Worm (Caenorhabditis elegans) whole organism, L1 larva: Measurements from ENCODE around the gene C24B5.4.

Experiments
- C04F5.9 ChIP-seq: sonication (generic microtip); optimal IDR thresholded peaks from 2 replicates; lab custom pipeline; 2016; ENCODE audit warnings: missing genetic modification characterization, missing compliant biosample characterization
- F16B12.6 ChIP-seq: fragments of 150-350 bp; optimal IDR thresholded peaks from 2 replicates; lab custom pipeline; 2014; ENCODE audit warnings: missing biosample characterization, missing genetic modification characterization
- ama-1 ChIP-seq: fragments of 150-350 bp; optimal IDR thresholded peaks from 2 replicates; lab custom pipeline; 2014
- blmp-1 ChIP-seq: fragments of 150-350 bp; optimal IDR thresholded peaks from 2 replicates; lab custom pipeline; 2014; ENCODE audit warnings: missing biosample characterization, missing genetic modification characterization
- ceh-63 ChIP-seq: fragments of 200-800 bp; sonication (Bioruptor generic); optimal IDR thresholded peaks from 2 replicates; lab custom pipeline; 2018; ENCODE audit warnings: mild to moderate bottlenecking, missing genetic modification characterization, missing compliant biosample characterization
- ceh-8 ChIP-seq: fragments of 200-800 bp; sonication (Bioruptor generic); optimal IDR thresholded peaks from 2 replicates; lab custom pipeline; 2018; ENCODE audit warnings: mild to moderate bottlenecking, missing genetic modification characterization, moderate library complexity, missing compliant biosample characterization
- ceh-90 ChIP-seq: sonication (generic microtip); optimal IDR thresholded peaks from 2 replicates; lab custom pipeline; 2016; ENCODE audit warnings: missing genetic modification characterization, missing compliant biosample characterization
- dpl-1 ChIP-seq, 3 experiments: fragments of 150-350 bp in 2 of 3; sonication (generic microtip) in 1 of 3; optimal IDR thresholded peaks; 2 replicates each; lab custom pipeline; 2014 to 2017; ENCODE audit warnings: missing biosample characterization in 3 of 3, missing genetic modification characterization in 3 of 3, missing genetic modification reagents in 3 of 3
- egl-13 ChIP-seq: sonication (generic microtip); optimal IDR thresholded peaks from 2 replicates; lab custom pipeline; 2016; ENCODE audit warnings: missing genotype, missing genetic modification reagents, missing genetic modification characterization, missing compliant biosample characterization
- egl-27 ChIP-seq, 2 experiments: fragments of 150-350 bp in 1 of 2; sonication (generic microtip); optimal IDR thresholded peaks; 3 replicates each; lab custom pipeline; 2017 to 2018; ENCODE audit warnings: missing biosample characterization in 2 of 2, missing genetic modification characterization in 2 of 2, missing genetic modification reagents in 2 of 2
- elt-3 ChIP-seq, 6 experiments: fragments of 150-350 bp in 1 of 6; sonication (generic microtip); optimal IDR thresholded peaks; 2 replicates each; lab custom pipeline; 2017 to 2018; ENCODE audit warnings: missing biosample characterization in 6 of 6, missing genetic modification characterization in 6 of 6, inconsistent platforms in 1 of 6
- ets-5 ChIP-seq: fragments of 200-800 bp; sonication (Bioruptor generic); IDR thresholded peaks from 2 replicates; pipeline ENCODE4 v1.3.6; 2022; ENCODE audit warnings: missing genetic modification characterization, missing compliant biosample characterization
- fkh-10 ChIP-seq: sonication (generic microtip); optimal IDR thresholded peaks from 2 replicates; lab custom pipeline; 2017; ENCODE audit warnings: missing biosample characterization, missing genetic modification reagents, missing genetic modification characterization
- grh-1 ChIP-seq: fragments of 200-800 bp; sonication (Bioruptor generic); IDR thresholded peaks from 2 replicates; pipeline ENCODE4 v1.3.6; 2022; ENCODE audit warnings: missing genetic modification reagents, missing genetic modification characterization, missing compliant biosample characterization
- hlh-17 ChIP-seq: fragments of 200-800 bp; sonication (Bioruptor generic); optimal IDR thresholded peaks from 2 replicates; lab custom pipeline; 2018; ENCODE audit warnings: missing genetic modification characterization, mild to moderate bottlenecking, missing compliant biosample characterization, moderate library complexity, borderline replicate concordance
- hpl-2 ChIP-seq: fragments of 150-350 bp; optimal IDR thresholded peaks from 2 replicates; lab custom pipeline; 2014; ENCODE audit warnings: missing biosample characterization, missing genetic modification reagents, missing genetic modification characterization
- lin-35 ChIP-seq, 2 experiments: fragments of 150-350 bp; optimal IDR thresholded peaks; 2 replicates each; lab custom pipeline; 2014; ENCODE audit warnings: missing biosample characterization in 2 of 2, missing genetic modification characterization in 2 of 2, missing genetic modification reagents in 2 of 2
- lin-39 ChIP-seq: fragments of 150-350 bp; optimal IDR thresholded peaks from 2 replicates; lab custom pipeline; 2014; ENCODE audit warnings: missing biosample characterization, missing genetic modification reagents, missing genetic modification characterization
- lir-3 ChIP-seq: sonication (generic microtip); optimal IDR thresholded peaks from 2 replicates; lab custom pipeline; 2016; ENCODE audit warnings: mild to moderate bottlenecking, missing genetic modification characterization, moderate library complexity, missing compliant biosample characterization; ENCODE audit not compliant: poor library complexity
- lsy-2 ChIP-seq, 2 experiments: fragments of 150-350 bp; optimal IDR thresholded peaks; 2 replicates each; lab custom pipeline; 2014; ENCODE audit warnings: missing biosample characterization in 2 of 2, missing genetic modification characterization in 2 of 2
- mab-9 ChIP-seq: fragments of 200-800 bp; sonication (Bioruptor generic); IDR thresholded peaks from 2 replicates; pipeline ENCODE4 v1.3.6; 2022; ENCODE audit warnings: missing genetic modification reagents, missing genetic modification characterization, missing compliant biosample characterization
- mep-1 ChIP-seq: fragments of 150-350 bp; optimal IDR thresholded peaks from 2 replicates; lab custom pipeline; 2014; ENCODE audit warnings: missing biosample characterization, missing genetic modification characterization
- nhr-11 ChIP-seq: fragments of 150-350 bp; optimal IDR thresholded peaks from 2 replicates; lab custom pipeline; 2014; ENCODE audit warnings: missing biosample characterization, missing genetic modification characterization
- nhr-19 ChIP-seq: fragments of 200-800 bp; sonication (Bioruptor generic); conservative IDR thresholded peaks from 2 replicates; pipeline ENCODE4 v1.3.6; 2022; ENCODE audit warnings: missing genetic modification characterization, missing compliant biosample characterization
- nhr-237 ChIP-seq: fragments of 150-350 bp; optimal IDR thresholded peaks from 2 replicates; lab custom pipeline; 2014; ENCODE audit warnings: missing biosample characterization, missing genetic modification characterization
- nhr-28 ChIP-seq: fragments of 150-350 bp; optimal IDR thresholded peaks from 2 replicates; lab custom pipeline; 2014; ENCODE audit warnings: missing biosample characterization, missing genetic modification characterization
- nhr-47 ChIP-seq: sonication (generic microtip); optimal IDR thresholded peaks from 2 replicates; lab custom pipeline; 2016; ENCODE audit warnings: mild to moderate bottlenecking, missing genetic modification characterization, moderate library complexity, missing compliant biosample characterization
- nhr-71 ChIP-seq: sonication (generic microtip); optimal IDR thresholded peaks from 2 replicates; lab custom pipeline; 2016; ENCODE audit warnings: mild to moderate bottlenecking, missing genetic modification characterization, moderate library complexity, missing compliant biosample characterization
- nhr-77 ChIP-seq: fragments of 150-350 bp; optimal IDR thresholded peaks from 2 replicates; lab custom pipeline; 2014; ENCODE audit warnings: missing biosample characterization, missing genetic modification characterization
- nhr-85 ChIP-seq: sonication (generic microtip); peaks from one replicate; lab custom pipeline; 2016; ENCODE audit warnings: missing genetic modification characterization, inconsistent platforms, missing compliant biosample characterization
- nhr-90 ChIP-seq: sonication (generic microtip); optimal IDR thresholded peaks from 2 replicates; lab custom pipeline; 2016; ENCODE audit warnings: mild to moderate bottlenecking, missing genetic modification characterization, missing compliant biosample characterization; ENCODE audit not compliant: poor library complexity
- pag-3 ChIP-seq: sonication (generic microtip); optimal IDR thresholded peaks from 2 replicates; lab custom pipeline; 2017; ENCODE audit warnings: missing genetic modification characterization, mild to moderate bottlenecking, missing compliant biosample characterization, antibody characterized with exemption, borderline replicate concordance; ENCODE audit not compliant: insufficient read depth
- pax-3 ChIP-seq: fragments of 200-800 bp; sonication (Bioruptor generic); optimal IDR thresholded peaks from 2 replicates; lab custom pipeline; 2018; ENCODE audit warnings: mild to moderate bottlenecking, missing genetic modification characterization, moderate library complexity, missing compliant biosample characterization
- skn-1 ChIP-seq: fragments of 150-350 bp; optimal IDR thresholded peaks from 2 replicates; lab custom pipeline; 2014; ENCODE audit warnings: missing biosample characterization, missing genetic modification characterization
- sox-4 ChIP-seq: sonication (generic microtip); optimal IDR thresholded peaks from 2 replicates; lab custom pipeline; 2016; ENCODE audit warnings: missing genetic modification characterization, missing compliant biosample characterization
- sptf-1 ChIP-seq: fragments of 150-350 bp; optimal IDR thresholded peaks from 2 replicates; lab custom pipeline; 2014; ENCODE audit warnings: missing biosample characterization, missing genetic modification characterization
- tbx-2 ChIP-seq: sonication (generic microtip); optimal IDR thresholded peaks from 2 replicates; lab custom pipeline; 2016; ENCODE audit warnings: missing genetic modification characterization, missing compliant biosample characterization
- tlp-1 ChIP-seq: fragments of 150-350 bp; optimal IDR thresholded peaks from 2 replicates; lab custom pipeline; 2014; ENCODE audit warnings: missing biosample characterization, missing genetic modification characterization
- unc-130 ChIP-seq: fragments of 150-350 bp; optimal IDR thresholded peaks from 2 replicates; lab custom pipeline; 2017; ENCODE audit warnings: missing biosample characterization, missing genetic modification characterization, inconsistent platforms
- unc-30 ChIP-seq: sonication (generic microtip); optimal IDR thresholded peaks from 2 replicates; lab custom pipeline; 2017; ENCODE audit warnings: missing biosample characterization, missing genetic modification characterization
- unc-62 ChIP-seq: fragments of 150-350 bp; optimal IDR thresholded peaks from 2 replicates; lab custom pipeline; 2014; ENCODE audit warnings: missing biosample characterization, missing genetic modification reagents, missing genetic modification characterization
- unc-98 ChIP-seq: fragments of 200-800 bp; sonication (Bioruptor generic); IDR thresholded peaks from 2 replicates; pipeline ENCODE4 v1.3.6; 2022; ENCODE audit warnings: missing genetic modification characterization, missing compliant biosample characterization
- zip-4 ChIP-seq: fragments of 200-800 bp; sonication (Bioruptor generic); optimal IDR thresholded peaks from 2 replicates; lab custom pipeline; 2018; ENCODE audit warnings: mild to moderate bottlenecking, missing genetic modification characterization, moderate library complexity, missing compliant biosample characterization

Gene C24B5.4

DNA sequence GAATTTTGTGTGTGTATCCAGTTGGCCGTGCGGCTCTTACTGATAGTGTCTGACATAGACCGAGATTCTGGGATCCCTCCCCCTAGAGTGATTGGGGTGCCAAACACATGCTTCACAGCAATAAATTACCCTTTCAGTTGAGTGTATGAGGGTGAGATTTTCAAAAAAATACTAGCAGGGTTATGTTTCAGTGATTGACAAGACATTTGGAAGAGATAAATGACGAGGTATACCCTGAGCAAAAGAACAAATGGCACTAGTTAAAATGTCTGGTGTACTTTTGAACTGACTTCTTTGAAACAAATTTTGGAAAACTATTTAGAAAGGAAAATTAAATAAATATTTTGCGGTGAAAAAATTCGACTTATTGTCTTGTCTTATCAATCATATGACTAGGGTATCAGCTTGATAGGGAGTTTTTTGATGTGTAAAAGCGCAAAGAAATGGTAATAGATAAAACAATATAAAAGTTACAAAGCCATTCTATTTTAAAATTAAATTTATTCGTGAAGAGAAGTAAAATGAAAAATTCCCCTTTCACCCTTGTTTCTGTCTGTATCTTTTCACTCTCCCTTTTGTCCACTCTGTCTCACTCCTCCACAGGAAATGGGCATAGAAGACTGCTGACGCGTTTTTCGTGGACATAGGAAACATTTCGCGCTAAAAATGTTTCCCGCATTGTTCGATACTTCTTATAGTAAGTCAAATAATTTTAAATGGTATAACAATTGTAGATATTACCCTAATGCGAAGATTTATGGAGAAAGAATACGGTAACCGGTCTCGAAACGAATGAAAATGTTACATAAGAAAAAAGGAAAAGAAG, 46.3 kb upstream of the C24B5.4 start, which contains the start of gene glo-4 (continued):
- TF ChIP-seq unc-130 (tag; lab: Kevin White, UChicago) (no peak), nhr-77 (tag; lab: Kevin White, UChicago) (peak; percentile 75), C04F5.9 (peak; percentile 26), grh-1 (GFP tag; lab: Robert Waterston, UW) (peak; percentile 57; the same call in 1 of the 2 replicates), zip-4 (GFP tag; lab: Kevin White, UChicago) (peak; percentile 25), ets-5 (GFP tag; lab: Robert Waterston, UW) (no peak), ceh-90 (tag; lab: Kevin White, UChicago) (peak; percentile 4), nhr-19 (GFP tag; lab: Robert Waterston, UW) (peak; percentile 77), lin-39 (tag; lab: Kevin White, UChicago) (peak; percentile 34), blmp-1 (tag; lab: Kevin White, UChicago) (peak; percentile 88), nhr-237 (tag; lab: Kevin White, UChicago) (no peak), hpl-2 (GFP tag; lab: Kevin White, UChicago) (no peak), skn-1 (tag; lab: Kevin White, UChicago) (peak; percentile 52), ceh-8 (GFP tag; lab: Kevin White, UChicago) (peak; percentile 66), ceh-63 (GFP tag; lab: Kevin White, UChicago) (no peak), lsy-2 (tag; optimal IDR thresholded peaks at IDR 0.05; lab: Kevin White, UChicago) (peak; percentile 81 to 89), tlp-1 (tag; lab: Kevin White, UChicago) (no peak), pax-3 (no peak), lin-35 (GFP tag; optimal IDR thresholded peaks at IDR 0.05; lab: Kevin White, UChicago) (peak; percentile 85 to 89), mep-1 (tag; lab: Kevin White, UChicago) (peak; percentile 96), fkh-10 (GFP tag; lab: Kevin White, UChicago) (peak; percentile 91), sox-4 (no peak), egl-27 (tag; optimal IDR thresholded peaks at IDR 0.05; lab: Kevin White, UChicago) (no peak), nhr-90 (tag; lab: Kevin White, UChicago) (peak; percentile 68), egl-13 (tag; lab: Kevin White, UChicago) (peak; percentile 52), mab-9 (GFP tag; lab: Robert Waterston, UW) (peak; percentile 58; the same call in 1 of the 2 replicates), nhr-28 (tag; lab: Kevin White, UChicago) (no peak), sptf-1 (tag; lab: Kevin White, UChicago) (no peak), ama-1 (peak; percentile 46), hlh-17 (GFP tag; lab: Kevin White, UChicago) (no peak), unc-62 (GFP tag; lab: Kevin White, UChicago) (no peak), lir-3 (peak; percentile 28), nhr-71 (tag; lab: Kevin White, UChicago) (peak; percentile 92), nhr-11 (tag; lab: Kevin White, UChicago) (no peak), nhr-85 (tag; lab: Kevin White, UChicago) (peak; percentile 91), unc-98 (GFP tag; lab: Robert Waterston, UW) (no peak), F16B12.6 (tag; lab: Kevin White, UChicago) (peak; percentile 48), unc-30 (no peak), elt-3 (tag; optimal IDR thresholded peaks at IDR 0.05; lab: Kevin White, UChicago) (peak in 2 of 6 experiments; percentile 40 to 70), pag-3 (tag; lab: Kevin White, UChicago) (peak; percentile 13), tbx-2 (tag; lab: Kevin White, UChicago) (peak; percentile 90), dpl-1 (GFP tag; optimal IDR thresholded peaks at IDR 0.05; lab: Kevin White, UChicago) (peak; percentile 74 to 87 (median 83)), nhr-47 (tag; lab: Kevin White, UChicago) (peak; percentile 85)
